Fruit fly (Drosophila melanogaster) ovary, adult (tissue): ENCODE measurements around the gene Galk.

ENCODE experiments used
- CG17801 ChIP-seq: fragments of 200-800 bp; optimal IDR thresholded peaks from 2 replicates; lab custom pipeline; 2019; ENCODE audit warnings: missing biosample characterization, mild to moderate bottlenecking, missing genetic modification characterization, moderate library complexity; ENCODE audit not compliant: partially characterized antibody

Galk gene

DNA sequence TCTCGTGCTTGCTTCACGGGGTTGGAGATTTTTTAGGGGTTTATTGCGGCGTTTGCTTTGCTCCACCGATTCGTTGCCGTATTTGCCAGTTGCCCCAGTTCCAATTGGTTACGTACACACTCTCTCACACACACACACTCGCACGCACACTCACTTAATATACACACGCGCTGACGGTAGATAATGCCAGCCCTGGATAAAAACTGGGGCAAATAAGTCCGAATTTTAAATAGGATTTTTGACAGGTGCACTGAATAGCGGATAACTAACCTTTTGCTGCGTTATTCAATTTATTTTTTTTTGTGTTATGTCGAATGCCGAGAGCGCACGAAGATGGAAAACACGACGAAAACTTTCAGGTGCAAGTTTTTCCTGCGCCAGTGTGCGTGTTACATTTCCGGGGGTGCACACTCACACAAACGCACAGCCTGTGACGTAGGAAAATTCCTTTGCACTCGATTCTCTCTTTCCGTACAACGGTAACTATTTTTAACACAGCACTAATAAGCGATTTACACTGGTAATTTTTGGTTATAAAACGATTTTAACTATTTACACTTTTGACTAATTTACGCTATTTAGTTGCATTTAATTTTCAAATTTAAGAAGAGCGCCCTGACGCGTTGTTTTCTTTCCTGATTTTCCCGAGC, 33.2 kb downstream of the Galk start:
- TF ChIP-seq CG17801 (GFP tag; lab: Kevin White, UChicago) = no peak

DNA sequence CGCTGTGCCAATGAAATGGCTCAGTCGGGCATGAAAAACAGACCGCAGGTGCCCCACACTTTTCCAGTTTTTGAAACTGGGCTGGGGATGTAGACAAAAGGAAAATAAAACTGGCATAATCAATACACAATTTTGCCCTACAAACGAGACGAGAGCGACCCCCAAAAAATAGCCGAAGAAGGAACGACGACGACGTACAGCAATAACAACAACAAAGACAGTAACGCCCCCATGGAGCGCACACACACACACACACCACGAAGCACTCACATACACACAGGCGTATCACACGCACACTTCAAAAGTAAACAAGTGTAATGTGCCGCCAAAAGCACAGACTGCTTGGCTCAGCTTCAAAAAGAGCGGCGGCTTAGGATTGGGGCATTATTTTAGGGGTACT, 34.4 kb downstream of the Galk start:
- no peak for TF ChIP-seq CG17801 (GFP tag; lab: Kevin White, UChicago)

DNA sequence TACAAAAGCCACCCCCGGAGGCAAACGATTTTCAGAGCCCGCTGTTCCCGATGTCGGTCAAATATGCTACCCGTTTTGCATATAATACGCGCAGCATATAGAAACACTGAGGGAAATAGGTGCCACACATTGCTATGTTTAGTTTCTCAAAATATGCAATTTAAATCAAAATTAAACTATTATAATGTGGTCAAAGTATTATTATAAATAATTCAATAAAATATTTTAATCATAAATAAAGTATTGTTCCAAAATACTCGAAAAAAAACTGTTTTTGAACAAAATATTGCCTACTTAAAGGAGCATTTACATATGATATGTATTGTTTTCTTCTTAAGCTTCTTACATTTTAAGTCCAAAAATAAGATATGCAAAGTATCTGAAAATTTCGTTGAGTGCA, 34.9 kb downstream of the Galk start:
- TF ChIP-seq CG17801 (GFP tag; lab: Kevin White, UChicago) = no peak

DNA sequence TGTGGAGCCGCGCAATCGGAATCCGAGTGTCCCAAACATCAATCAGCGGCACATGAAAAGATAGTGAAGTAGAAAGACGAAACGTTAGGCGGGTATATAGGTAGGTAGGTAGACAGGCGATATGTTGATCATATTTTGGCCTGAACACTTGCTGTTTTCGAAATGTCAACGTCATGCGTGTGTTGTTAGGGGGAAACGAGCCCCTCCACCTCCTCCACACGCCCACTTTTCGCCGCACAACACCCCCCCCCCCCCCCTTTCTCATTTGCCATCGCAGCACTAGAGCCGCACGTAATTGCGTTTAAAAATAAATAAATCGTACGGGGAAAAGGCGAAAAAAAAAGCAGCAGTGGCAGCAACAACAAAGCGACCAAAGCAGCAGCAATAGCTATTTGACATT, 36.1 kb downstream of the Galk start:
- no peak for TF ChIP-seq CG17801 (GFP tag; lab: Kevin White, UChicago)

DNA sequence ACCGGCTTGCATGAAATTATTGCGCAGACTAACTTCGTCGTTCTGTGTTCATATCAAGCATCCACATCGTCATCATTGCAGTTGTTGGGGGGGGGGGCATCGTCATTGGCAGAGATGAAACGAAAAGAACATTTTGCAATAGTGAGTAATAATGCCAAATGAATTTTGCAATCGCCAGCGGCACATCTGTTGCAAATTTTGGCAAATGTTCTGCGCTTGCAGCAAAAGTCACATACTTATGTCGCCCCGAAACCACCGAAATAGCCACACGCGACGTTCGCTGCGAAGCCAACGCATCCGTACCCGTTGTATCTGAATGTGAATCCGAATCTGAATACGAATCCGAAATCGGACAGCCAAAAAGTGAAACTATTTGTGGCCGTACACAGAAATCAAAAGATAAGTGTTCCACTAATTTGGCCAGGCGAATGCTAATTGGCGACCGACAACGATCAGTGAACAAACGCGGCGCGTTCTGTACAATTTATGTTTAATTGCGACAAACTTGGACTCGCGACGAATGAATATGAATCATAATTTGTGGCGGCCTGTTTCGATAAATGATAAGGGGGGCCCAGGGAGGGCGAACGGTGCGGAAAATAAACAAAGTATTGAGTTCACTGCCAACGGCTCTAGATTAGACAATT, 37.9 kb downstream of the Galk start:
- TF ChIP-seq CG17801 (GFP tag; lab: Kevin White, UChicago) = no peak

DNA sequence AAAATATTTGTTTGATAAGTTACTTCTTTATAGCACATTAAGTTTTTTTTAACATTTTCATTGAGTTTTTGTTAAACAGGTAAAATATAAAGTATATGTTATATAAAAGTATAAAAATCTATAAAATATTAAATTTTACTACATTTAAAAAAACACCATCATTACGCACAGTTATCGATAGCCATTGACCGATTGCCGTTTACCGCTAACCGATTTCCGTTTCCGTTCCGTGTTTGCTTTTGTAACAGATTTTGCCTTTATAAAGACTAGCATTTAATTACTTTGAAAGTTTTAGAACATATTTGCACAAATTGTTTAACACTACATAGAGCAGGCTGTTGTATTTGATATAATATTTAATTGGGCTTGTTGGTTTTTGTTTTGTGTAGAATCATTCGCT, 46.2 kb downstream of the Galk start:
- TF ChIP-seq CG17801 (GFP tag; lab: Kevin White, UChicago) = no peak
